Worm (Caenorhabditis elegans) whole organism, L2 larva: Measurements from ENCODE around the gene C08F11.7.

ENCODE experiments used
- F13H6.1 ChIP-seq: sonication (generic microtip); optimal IDR thresholded peaks from 2 replicates; lab custom pipeline; 2016; ENCODE audit warnings: missing genetic modification characterization, missing compliant biosample characterization
- ZK546.5 ChIP-seq: sonication (generic microtip); optimal IDR thresholded peaks from 2 replicates; lab custom pipeline; 2017; ENCODE audit warnings: missing biosample characterization, missing genetic modification characterization
- aly-2 ChIP-seq: fragments of 150-350 bp; optimal IDR thresholded peaks from 2 replicates; lab custom pipeline; 2014; ENCODE audit warnings: missing biosample characterization, missing genetic modification characterization
- lin-39 ChIP-seq: fragments of 150-350 bp; optimal IDR thresholded peaks from 2 replicates; lab custom pipeline; 2014; ENCODE audit warnings: missing biosample characterization, missing genetic modification reagents, missing genetic modification characterization
- lsy-2 ChIP-seq, 2 experiments: fragments of 150-350 bp in 1 of 2; sonication (generic microtip) in 1 of 2; optimal IDR thresholded peaks; 2 replicates each; lab custom pipeline; 2014 to 2017; ENCODE audit warnings: missing biosample characterization in 2 of 2, missing genetic modification characterization in 2 of 2
- nhr-11 ChIP-seq: fragments of 150-350 bp; optimal IDR thresholded peaks from 2 replicates; lab custom pipeline; 2014; ENCODE audit warnings: missing biosample characterization, missing genetic modification characterization
- snpc-4 ChIP-seq: fragments of 150-350 bp; optimal IDR thresholded peaks from 2 replicates; lab custom pipeline; 2014; ENCODE audit warnings: missing biosample characterization, missing genetic modification characterization
- unc-39 ChIP-seq: fragments of 150-350 bp; optimal IDR thresholded peaks from 2 replicates; lab custom pipeline; 2014; ENCODE audit warnings: missing biosample characterization, missing genetic modification characterization
- zag-1 ChIP-seq: fragments of 150-350 bp; optimal IDR thresholded peaks from 2 replicates; lab custom pipeline; 2014; ENCODE audit warnings: missing biosample characterization, missing genetic modification characterization
- ztf-4 ChIP-seq: fragments of 150-350 bp; optimal IDR thresholded peaks from 2 replicates; lab custom pipeline; 2014; ENCODE audit warnings: missing biosample characterization, missing genetic modification characterization

DNA sequence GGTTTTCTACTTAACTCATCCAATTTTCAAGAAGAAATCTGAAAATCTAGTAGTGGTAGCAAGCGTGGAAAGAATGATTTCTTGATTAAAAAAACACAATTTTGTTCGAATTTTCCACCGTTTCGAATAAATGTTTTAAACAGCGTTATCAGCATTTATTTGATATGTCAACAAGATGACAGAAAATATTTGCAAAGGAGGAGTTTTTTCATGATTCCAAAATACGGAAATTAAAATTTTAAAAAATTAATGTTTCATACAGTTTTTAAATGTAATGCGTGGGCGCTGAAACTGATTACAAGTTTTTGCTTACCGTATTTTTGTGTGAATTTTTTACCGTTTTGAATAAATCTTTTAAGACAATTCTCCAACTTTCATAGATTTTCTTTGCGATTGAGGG, 4.5 kb upstream of the C08F11.7 start:
- TF ChIP-seq snpc-4 (no peak), nhr-11 (tag; lab: Kevin White, UChicago) (no peak), ztf-4 (no peak), aly-2 (tag; lab: Kevin White, UChicago) (no peak), unc-39 (tag; lab: Kevin White, UChicago) (no peak), zag-1 (no peak), F13H6.1 (tag; lab: Kevin White, UChicago) (no peak), lsy-2 (tag; optimal IDR thresholded peaks at IDR 0.05; lab: Kevin White, UChicago) (no peak), lin-39 (tag; lab: Kevin White, UChicago) (no peak), ZK546.5 (tag; lab: Kevin White, UChicago) (no peak)
